Worm (Caenorhabditis elegans): ENCODE results near the gene C39B10.5.

C39B10.5 gene

ce11 chrX:10443836-10444235, 3.3 kb upstream of the C39B10.5 start, which contains the start of gene C39B10.3:
C39B10.3 (plus strand) TSS chrX:10444136.
- TF ChIP-seq ref-1 (GFP tag; conservative IDR thresholded peaks at IDR 0.05) (no peak), cog-1 (tag; optimal IDR thresholded peaks at IDR 0.05) (no peak), klf-2 (GFP tag; conservative IDR thresholded peaks at IDR 0.05) (no peak), med-1 (GFP tag; optimal IDR thresholded peaks at IDR 0.05; ENCODE audit: insufficient read depth) (no peak), ztf-23 (GFP tag; IDR thresholded peaks at IDR 0.05) (no peak)

- TF ChIP-seq med-1 (GFP tag; optimal IDR thresholded peaks at IDR 0.05; ENCODE audit: insufficient read depth) (no peak), ref-1 (GFP tag; conservative IDR thresholded peaks at IDR 0.05) (no peak), ztf-23 (GFP tag; IDR thresholded peaks at IDR 0.05) (no peak), flt-1 (GFP tag; IDR thresholded peaks at IDR 0.05) (no peak)
These were observed 2.4 kb upstream of the C39B10.5 start, which contains the start of gene C39B10.4 for ce11 chrX:10444705-10445104. C39B10.4 (plus strand) TSS chrX:10445005.

- TF ChIP-seq ztf-23 (GFP tag; IDR thresholded peaks at IDR 0.05) (no peak), klf-2 (GFP tag; conservative IDR thresholded peaks at IDR 0.05) (no peak), tab-1 (GFP tag; IDR thresholded peaks at IDR 0.05) (no peak), ref-1 (GFP tag; conservative IDR thresholded peaks at IDR 0.05) (no peak), med-1 (GFP tag; optimal IDR thresholded peaks at IDR 0.05; ENCODE audit: insufficient read depth) (no peak), T22C8.4 (GFP tag; IDR thresholded peaks at IDR 0.05) (no peak), cog-1 (tag; optimal IDR thresholded peaks at IDR 0.05) (no peak)
These were observed 6.8 kb downstream of the C39B10.5 start, which contains the start of gene lgc-41 for ce11 chrX:10453960-10454359. lgc-41 (plus strand) TSS chrX:10454260.

ce11 chrX:10462391-10462790, 15.2 kb downstream of the C39B10.5 start:
- no peak for TF ChIP-seq ztf-23 (GFP tag; IDR thresholded peaks at IDR 0.05)
- TF ChIP-seq cog-1 (tag; optimal IDR thresholded peaks at IDR 0.05) = no peak
- TF ChIP-seq flt-1 (GFP tag; IDR thresholded peaks at IDR 0.05) = no peak
- TF ChIP-seq ztf-29 (GFP tag; IDR thresholded peaks at IDR 0.05) = no peak
- TF ChIP-seq T22C8.4 (GFP tag; IDR thresholded peaks at IDR 0.05) = no peak
- TF ChIP-seq tab-1 (GFP tag; IDR thresholded peaks at IDR 0.05) = no peak
- no peak for TF ChIP-seq med-1 (GFP tag; optimal IDR thresholded peaks at IDR 0.05; ENCODE audit: insufficient read depth)
- TF ChIP-seq ref-1 (GFP tag; conservative IDR thresholded peaks at IDR 0.05) = no peak
- TF ChIP-seq klf-2 (GFP tag; conservative IDR thresholded peaks at IDR 0.05) = no peak

ce11 chrX:10463542-10463941, 16.4 kb downstream of the C39B10.5 start, which contains the start of gene C39B10.1:
C39B10.1 (minus strand) TSS chrX:10463642.
- no peak for TF ChIP-seq klf-2 (GFP tag; conservative IDR thresholded peaks at IDR 0.05)
- TF ChIP-seq tab-1 (GFP tag; IDR thresholded peaks at IDR 0.05) = no peak
- TF ChIP-seq ztf-23 (GFP tag; IDR thresholded peaks at IDR 0.05) = no peak
- no peak for TF ChIP-seq T22C8.4 (GFP tag; IDR thresholded peaks at IDR 0.05)

ce11 chrX:10474998-10475577, 27.9 kb downstream of the C39B10.5 start, which contains the start of gene elt-4:
elt-4 (plus strand) TSS chrX:10475527.
- TF ChIP-seq klf-2 (GFP tag; conservative IDR thresholded peaks at IDR 0.05) = no peak
- TF ChIP-seq cog-1 (tag; optimal IDR thresholded peaks at IDR 0.05) = no peak
- TF ChIP-seq flt-1 (GFP tag; IDR thresholded peaks at IDR 0.05) = no peak

- TF ChIP-seq med-1 (GFP tag; optimal IDR thresholded peaks at IDR 0.05; ENCODE audit: insufficient read depth) (no peak), ztf-29 (GFP tag; IDR thresholded peaks at IDR 0.05) (no peak), T22C8.4 (GFP tag; IDR thresholded peaks at IDR 0.05) (no peak), klf-2 (GFP tag; conservative IDR thresholded peaks at IDR 0.05) (no peak), ref-1 (GFP tag; conservative IDR thresholded peaks at IDR 0.05) (no peak), cog-1 (tag; optimal IDR thresholded peaks at IDR 0.05) (no peak), ztf-23 (GFP tag; IDR thresholded peaks at IDR 0.05) (no peak)
These were observed 29.4 kb downstream of the C39B10.5 start, which contains the start of gene C39B10.7 for ce11 chrX:10476573-10476972. C39B10.7 (plus strand) TSS chrX:10476873.

- no peak for TF ChIP-seq ztf-23 (GFP tag; IDR thresholded peaks at IDR 0.05)
- TF ChIP-seq klf-2 (GFP tag; conservative IDR thresholded peaks at IDR 0.05) = no peak
- TF ChIP-seq ref-1 (GFP tag; conservative IDR thresholded peaks at IDR 0.05) = no peak
- TF ChIP-seq tab-1 (GFP tag; IDR thresholded peaks at IDR 0.05) = no peak
- no peak for TF ChIP-seq flt-1 (GFP tag; IDR thresholded peaks at IDR 0.05)
- TF ChIP-seq cog-1 (tag; optimal IDR thresholded peaks at IDR 0.05) = no peak
- TF ChIP-seq med-1 (GFP tag; optimal IDR thresholded peaks at IDR 0.05; ENCODE audit: insufficient read depth) = no peak
- TF ChIP-seq T22C8.4 (GFP tag; IDR thresholded peaks at IDR 0.05) = no peak
- TF ChIP-seq ztf-29 (GFP tag; IDR thresholded peaks at IDR 0.05) = no peak
These were observed 30.2 kb downstream of the C39B10.5 start for ce11 chrX:10477172-10477985.

- no peak for TF ChIP-seq ztf-23 (GFP tag; IDR thresholded peaks at IDR 0.05)
- TF ChIP-seq flt-1 (GFP tag; IDR thresholded peaks at IDR 0.05) = no peak
- no peak for TF ChIP-seq ztf-29 (GFP tag; IDR thresholded peaks at IDR 0.05)
- TF ChIP-seq cog-1 (tag; optimal IDR thresholded peaks at IDR 0.05) = no peak
- TF ChIP-seq tab-1 (GFP tag; IDR thresholded peaks at IDR 0.05) = no peak
These were observed 32.1 kb downstream of the C39B10.5 start for ce11 chrX:10479108-10479738.
